Fruit fly (Drosophila melanogaster) whole organism: Measurements from ENCODE around the gene CG5177.

ENCODE experiments used
- CG8478 ChIP-seq: fragments of >200 bp; optimal IDR thresholded peaks from 2 replicates; lab custom pipeline; 2018; ENCODE audit warnings: inconsistent platforms
- Dll ChIP-seq: fragments of >200 bp; optimal IDR thresholded peaks from 2 replicates; lab custom pipeline; 2017
- pan ChIP-seq: fragments of >200 bp; optimal IDR thresholded peaks from 2 replicates; lab custom pipeline; 2017
- usp ChIP-seq: fragments of >200 bp; optimal IDR thresholded peaks from 2 replicates; lab custom pipeline; 2017; ENCODE audit warnings: missing biosample characterization, missing genetic modification characterization, mixed read lengths

DNA sequence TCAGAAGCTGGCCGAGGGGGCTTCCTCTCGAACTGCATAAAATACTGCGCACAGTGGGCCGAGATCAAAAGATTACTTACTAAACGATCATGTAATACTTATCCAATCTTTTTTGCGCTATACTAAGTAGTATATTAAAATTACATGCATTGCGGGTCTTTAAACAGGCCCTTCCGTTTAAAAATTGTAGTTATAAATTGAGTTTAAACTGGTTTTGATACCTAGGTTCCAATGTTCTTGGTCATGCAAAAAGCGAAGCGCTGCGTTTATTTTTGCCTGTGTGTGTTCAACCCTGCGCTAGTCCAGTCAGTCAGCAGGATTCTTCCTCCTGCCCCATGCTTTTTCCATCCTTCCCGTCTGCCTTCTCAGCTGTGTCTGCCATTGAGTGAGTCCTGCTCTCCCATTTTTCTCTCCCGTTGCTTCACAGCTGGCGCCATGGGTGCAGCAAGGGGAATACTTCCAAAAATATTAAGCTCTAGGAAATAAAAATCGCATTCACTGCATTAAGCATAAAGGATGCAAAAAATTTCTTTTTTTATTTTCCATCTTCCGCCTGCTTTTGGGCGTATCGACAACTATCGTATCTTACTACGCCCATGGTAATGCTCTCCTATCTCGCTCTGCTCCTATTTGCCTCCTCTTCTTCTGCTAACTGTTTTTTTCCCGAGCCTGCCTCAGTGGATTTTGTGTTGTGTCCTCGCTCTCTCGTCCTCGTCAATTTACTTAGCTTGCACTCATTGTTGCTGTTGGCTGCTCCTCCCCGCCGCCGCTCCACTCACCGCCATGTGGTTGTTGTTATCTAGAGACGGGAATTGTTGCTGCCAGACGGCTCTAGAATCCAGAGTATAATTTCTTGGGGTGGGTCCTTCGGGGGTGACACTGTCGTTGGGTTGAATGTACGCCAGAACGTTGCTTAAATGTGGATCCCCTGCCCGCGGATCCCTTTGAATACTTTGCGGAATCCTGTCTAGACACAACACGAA is 15.6 kb downstream of the CG5177 start:
- no peak for TF ChIP-seq usp
- no peak for TF ChIP-seq Dll
- no peak for TF ChIP-seq CG8478 (lab: Kevin White, UChicago)
- TF ChIP-seq pan (lab: Kevin White, UChicago) = no peak
